Fruit fly (Drosophila melanogaster) whole organism: ENCODE results near the gene Drgx.

Source experiments
- CG8478 ChIP-seq: fragments of >200 bp; optimal IDR thresholded peaks from 2 replicates; lab custom pipeline; 2018; ENCODE audit warnings: inconsistent platforms
- EcR ChIP-seq, 2 experiments: fragments of >200 bp; optimal IDR thresholded peaks; 2 replicates each; lab custom pipeline; 2017; ENCODE audit warnings: missing biosample characterization in 2 of 2, missing genetic modification characterization in 2 of 2, missing genetic modification reagents in 2 of 2
- pan ChIP-seq: fragments of >200 bp; optimal IDR thresholded peaks from 2 replicates; lab custom pipeline; 2017
- psq ChIP-seq: fragments of >200 bp; optimal IDR thresholded peaks from 2 replicates; lab custom pipeline; 2017
- usp ChIP-seq: fragments of >200 bp; optimal IDR thresholded peaks from 2 replicates; lab custom pipeline; 2017; ENCODE audit warnings: missing biosample characterization, missing genetic modification characterization, mixed read lengths

- no peak for TF ChIP-seq pan (lab: Kevin White, UChicago)
- TF ChIP-seq psq (lab: Kevin White, UChicago): no peak
- TF ChIP-seq usp: no peak
- no peak for TF ChIP-seq EcR (GFP tag; optimal IDR thresholded peaks at IDR 0.05; lab: Kevin White, UChicago)
- no peak for TF ChIP-seq CG8478 (lab: Kevin White, UChicago)
Measured at dm6 chr2L:3670481-3670880, 7.9 kb downstream of the Drgx start, which contains the start of gene Sfp24Bc.
